Fruit fly (Drosophila melanogaster) whole organism, embryonic: ENCODE data around the gene JIL-1.

Source experiments
- ATbp ChIP-seq: fragments of 200-800 bp; sonication (Bioruptor generic); optimal IDR thresholded peaks from 2 replicates; lab custom pipeline; 2017; ENCODE audit warnings: missing biosample characterization, mild to moderate bottlenecking, missing genetic modification characterization, missing genetic modification reagents
- Ada2b ChIP-seq: fragments of 200-800 bp; sonication (Bioruptor generic); IDR thresholded peaks from 2 replicates; pipeline ENCODE4 v1.3.6; 2022; ENCODE audit warnings: missing biosample characterization, missing genetic modification characterization
- Antp ChIP-seq: fragments of 200-800 bp; sonication (Bioruptor generic); optimal IDR thresholded peaks from 3 replicates; lab custom pipeline; 2016; ENCODE audit warnings: missing biosample characterization, missing genetic modification characterization
- Awh ChIP-seq: fragments of 200-800 bp; sonication (Bioruptor generic); IDR thresholded peaks from 2 replicates; pipeline ENCODE4, ENCODE4 v1.3.6; 2022; ENCODE audit warnings: missing biosample characterization, missing genetic modification characterization
- CG10267 ChIP-seq: fragments of 200-800 bp; sonication (Bioruptor generic); optimal IDR thresholded peaks from 2 replicates; lab custom pipeline; 2018; ENCODE audit warnings: missing biosample characterization, mild to moderate bottlenecking, missing genetic modification characterization, moderate library complexity
- CG11093 ChIP-seq: fragments of 200-800 bp; sonication (Bioruptor generic); IDR thresholded peaks from 3 replicates; pipeline ENCODE4 v1.3.6; 2022; ENCODE audit warnings: missing biosample characterization, missing genetic modification characterization
- CG11456 ChIP-seq: fragments of 200-800 bp; sonication (Bioruptor generic); IDR thresholded peaks from 3 replicates; pipeline ENCODE4 v1.3.6; 2022; ENCODE audit warnings: missing biosample characterization, missing genetic modification characterization
- CG12236 ChIP-seq: fragments of 200-800 bp; sonication (Bioruptor generic); optimal IDR thresholded peaks from 2 replicates; lab custom pipeline; 2016; ENCODE audit warnings: missing biosample characterization, missing genetic modification characterization
- CG12391 ChIP-seq: fragments of 200-800 bp; sonication (Bioruptor generic); optimal IDR thresholded peaks from 3 replicates; lab custom pipeline; 2018; ENCODE audit warnings: missing biosample characterization, mild to moderate bottlenecking, missing genetic modification characterization, moderate library complexity
- CG14710 ChIP-seq: fragments of 200-800 bp; sonication (Bioruptor generic); optimal IDR thresholded peaks from 3 replicates; lab custom pipeline; 2019; ENCODE audit warnings: missing biosample characterization, mild to moderate bottlenecking, missing genetic modification characterization, moderate library complexity
- CG15011 ChIP-seq: fragments of 200-800 bp; sonication (Bioruptor generic); optimal IDR thresholded peaks from 3 replicates; lab custom pipeline; 2018; ENCODE audit warnings: missing biosample characterization, mild to moderate bottlenecking, missing genetic modification characterization
- CG15601 ChIP-seq: fragments of 200-800 bp; sonication (Bioruptor generic); optimal IDR thresholded peaks from 3 replicates; lab custom pipeline; 2019; ENCODE audit warnings: missing biosample characterization, mild to moderate bottlenecking, missing genetic modification characterization, moderate library complexity
- CG1647 ChIP-seq: fragments of 200-800 bp; sonication (Bioruptor generic); optimal IDR thresholded peaks from 3 replicates; lab custom pipeline; 2016; ENCODE audit warnings: missing biosample characterization, missing genetic modification characterization
- CG17802 ChIP-seq: fragments of 200-800 bp; sonication (Bioruptor generic); optimal IDR thresholded peaks from 2 replicates; lab custom pipeline; 2018; ENCODE audit warnings: missing biosample characterization, mild to moderate bottlenecking, missing genetic modification characterization, moderate library complexity
- CG2678 ChIP-seq: fragments of 200-800 bp; sonication (Bioruptor generic); optimal IDR thresholded peaks from 3 replicates; lab custom pipeline; 2019; ENCODE audit warnings: missing biosample characterization, mild to moderate bottlenecking, missing genetic modification characterization, moderate library complexity
- CG34376 ChIP-seq: fragments of 200-800 bp; sonication (Bioruptor generic); optimal IDR thresholded peaks from 2 replicates; lab custom pipeline; 2018; ENCODE audit warnings: missing biosample characterization, mild to moderate bottlenecking, missing genetic modification characterization
- CG3726 ChIP-seq: fragments of 200-800 bp; sonication (Bioruptor generic); IDR thresholded peaks from 3 replicates; pipeline ENCODE4, ENCODE4 v1.3.6; 2022; ENCODE audit warnings: missing biosample characterization, missing genetic modification characterization
- CG6689 ChIP-seq: fragments of 200-800 bp; sonication (Bioruptor generic); IDR thresholded peaks from 2 replicates; pipeline ENCODE4 v1.3.6; 2022; ENCODE audit warnings: missing biosample characterization, missing genetic modification characterization
- CG6813 ChIP-seq: fragments of 200-800 bp; sonication (Bioruptor generic); optimal IDR thresholded peaks from 2 replicates; lab custom pipeline; 2017; ENCODE audit warnings: missing biosample characterization, missing genetic modification characterization, mild to moderate bottlenecking, moderate library complexity, missing genetic modification reagents
- CG7271 ChIP-seq: fragments of 200-800 bp; sonication (Bioruptor generic); optimal IDR thresholded peaks from 2 replicates; lab custom pipeline; 2018; ENCODE audit warnings: missing biosample characterization, mild to moderate bottlenecking, missing genetic modification characterization, moderate library complexity
- CG7987 ChIP-seq: fragments of 200-800 bp; sonication (Bioruptor generic); optimal IDR thresholded peaks from 2 replicates; lab custom pipeline; 2018; ENCODE audit warnings: missing biosample characterization, mild to moderate bottlenecking, missing genetic modification characterization, moderate library complexity
- CHES-1-like ChIP-seq: fragments of 200-800 bp; sonication (Bioruptor generic); optimal IDR thresholded peaks from 2 replicates; lab custom pipeline; 2016; ENCODE audit warnings: missing biosample characterization, missing genetic modification characterization
- D19B ChIP-seq: fragments of 200-800 bp; sonication (Bioruptor generic); optimal IDR thresholded peaks from 2 replicates; lab custom pipeline; 2017; ENCODE audit warnings: missing biosample characterization, mild to moderate bottlenecking, missing genetic modification characterization
- GATAe ChIP-seq: fragments of 200-800 bp; sonication (Bioruptor generic); conservative IDR thresholded peaks from 2 replicates; pipeline ENCODE4 v1.3.6; 2022; ENCODE audit warnings: missing biosample characterization, missing genetic modification characterization
- Gsc ChIP-seq: fragments of 200-800 bp; sonication (Bioruptor generic); IDR thresholded peaks from 2 replicates; pipeline ENCODE4 v1.3.6; 2022; ENCODE audit warnings: missing biosample characterization, missing genetic modification characterization
- Hand ChIP-seq: fragments of 200-800 bp; sonication (Bioruptor generic); optimal IDR thresholded peaks from 2 replicates; lab custom pipeline; 2017; ENCODE audit warnings: mild to moderate bottlenecking, missing biosample characterization, missing genetic modification reagents, missing genetic modification characterization
- MBD-R2 ChIP-seq: fragments of 200-800 bp; sonication (Bioruptor generic); IDR thresholded peaks from 2 replicates; pipeline ENCODE4 v1.3.6; 2022; ENCODE audit warnings: missing biosample characterization, missing genetic modification characterization
- Mrtf ChIP-seq: fragments of 200-800 bp; sonication (Bioruptor generic); IDR thresholded peaks from 3 replicates; pipeline ENCODE4 v1.3.6; 2022; ENCODE audit warnings: missing biosample characterization, missing genetic modification characterization
- Pdp1 ChIP-seq, 2 experiments: fragments of 200-800 bp; sonication (Bioruptor generic); optimal IDR thresholded peaks; 3 replicates each; lab custom pipeline; 2016; ENCODE audit warnings: missing biosample characterization in 2 of 2, missing genetic modification characterization in 2 of 2, mild to moderate bottlenecking in 1 of 2, moderate library complexity in 1 of 2
- Ptx1 ChIP-seq: fragments of 200-800 bp; sonication (Bioruptor generic); IDR thresholded peaks from 2 replicates; pipeline ENCODE4 v1.3.6; 2022; ENCODE audit warnings: missing biosample characterization, missing genetic modification characterization
- Scr ChIP-seq: fragments of 200-800 bp; sonication (Bioruptor generic); IDR thresholded peaks from 2 replicates; pipeline ENCODE4 v1.3.6; 2022; ENCODE audit warnings: missing biosample characterization, missing genetic modification characterization; ENCODE audit not compliant: partially characterized antibody
- Tbp ChIP-seq: fragments of >200 bp; optimal IDR thresholded peaks from 2 replicates; lab custom pipeline; 2018; ENCODE audit warnings: missing biosample characterization, missing genetic modification characterization
- ac ChIP-seq: fragments of 200-800 bp; sonication (Bioruptor generic); optimal IDR thresholded peaks from 3 replicates; lab custom pipeline; 2017; ENCODE audit warnings: missing biosample characterization, mild to moderate bottlenecking, missing genetic modification characterization
- bbx ChIP-seq: fragments of 200-800 bp; sonication (Bioruptor generic); IDR thresholded peaks from 2 replicates; pipeline ENCODE4 v1.3.6; 2022; ENCODE audit warnings: missing biosample characterization, missing genetic modification characterization; ENCODE audit not compliant: partially characterized antibody
- bowl ChIP-seq: fragments of 200-800 bp; sonication (Bioruptor generic); IDR thresholded peaks from 2 replicates; pipeline ENCODE4 v1.3.6; 2022; ENCODE audit warnings: missing biosample characterization, missing genetic modification characterization
- croc ChIP-seq: fragments of 200-800 bp; sonication (Bioruptor generic); conservative IDR thresholded peaks from 3 replicates; pipeline ENCODE4 v1.3.6; 2022; ENCODE audit warnings: missing biosample characterization, missing genetic modification characterization
- danr ChIP-seq: fragments of 200-800 bp; sonication (Bioruptor generic); IDR thresholded peaks from 2 replicates; pipeline ENCODE4 v1.3.6; 2022; ENCODE audit warnings: missing biosample characterization, missing genetic modification characterization
- disco-r ChIP-seq: fragments of 200-800 bp; sonication (Bioruptor generic); optimal IDR thresholded peaks from 2 replicates; lab custom pipeline; 2016; ENCODE audit warnings: missing biosample characterization, missing genetic modification characterization
- emc ChIP-seq: fragments of 200-800 bp; sonication (Bioruptor generic); optimal IDR thresholded peaks from 2 replicates; lab custom pipeline; 2016; ENCODE audit warnings: missing biosample characterization, missing genetic modification characterization
- gcm ChIP-seq: fragments of 200-800 bp; sonication (Bioruptor generic); optimal IDR thresholded peaks from 2 replicates; lab custom pipeline; 2019; ENCODE audit warnings: missing biosample characterization, mild to moderate bottlenecking, missing genetic modification characterization, moderate library complexity
- hkb ChIP-seq, 2 experiments: fragments of 200-800 bp in 1 of 2; fragments of >200 bp in 1 of 2; sonication (Bioruptor generic) in 1 of 2; IDR thresholded peaks in 1 of 2; optimal IDR thresholded peaks in 1 of 2; 2 replicates each; pipeline versions ENCODE4 v1.3.6 to Lab custom; 2017 to 2022; ENCODE audit warnings: missing biosample characterization in 1 of 2, missing genetic modification characterization in 1 of 2
- kah ChIP-seq: fragments of 200-800 bp; sonication (Bioruptor generic); optimal IDR thresholded peaks from 2 replicates; lab custom pipeline; 2018; ENCODE audit warnings: missing biosample characterization, mild to moderate bottlenecking, missing genetic modification characterization
- lab ChIP-seq: fragments of 200-800 bp; sonication (Bioruptor generic); optimal IDR thresholded peaks from 3 replicates; lab custom pipeline; 2017; ENCODE audit warnings: missing biosample characterization, missing genetic modification characterization, mild to moderate bottlenecking, moderate library complexity, missing genetic modification reagents
- pfk ChIP-seq: fragments of 200-800 bp; sonication (Bioruptor generic); optimal IDR thresholded peaks from 2 replicates; lab custom pipeline; 2018; ENCODE audit warnings: missing biosample characterization, mild to moderate bottlenecking, missing genetic modification characterization, moderate library complexity
- pros ChIP-seq: fragments of 200-800 bp; sonication (Bioruptor generic); optimal IDR thresholded peaks from 3 replicates; lab custom pipeline; 2019; ENCODE audit warnings: missing biosample characterization, mild to moderate bottlenecking, missing genetic modification characterization, moderate library complexity
- sd ChIP-seq: fragments of 200-800 bp; sonication (Bioruptor generic); optimal IDR thresholded peaks from 3 replicates; lab custom pipeline; 2018; ENCODE audit warnings: missing biosample characterization, mild to moderate bottlenecking, missing genetic modification characterization, moderate library complexity
- shn ChIP-seq: fragments of 200-800 bp; sonication (Bioruptor generic); optimal IDR thresholded peaks from 3 replicates; lab custom pipeline; 2016; ENCODE audit warnings: missing biosample characterization, missing genetic modification characterization
- sob ChIP-seq: fragments of 200-800 bp; sonication (Bioruptor generic); IDR thresholded peaks from 2 replicates; pipeline ENCODE4 v1.3.6; 2022; ENCODE audit warnings: missing biosample characterization, missing genetic modification characterization
- tna ChIP-seq: fragments of 200-800 bp; sonication (Bioruptor generic); IDR thresholded peaks from 2 replicates; pipeline ENCODE4 v1.3.6; 2022; ENCODE audit warnings: missing biosample characterization, missing genetic modification characterization; ENCODE audit not compliant: partially characterized antibody
- ttk ChIP-seq: fragments of 200-800 bp; sonication (Bioruptor generic); IDR thresholded peaks from 2 replicates; pipeline ENCODE4 v2.1.2; 2022; ENCODE audit warnings: missing biosample characterization, missing genetic modification characterization
- wek ChIP-seq: fragments of 200-800 bp; sonication (Bioruptor generic); optimal IDR thresholded peaks from 3 replicates; lab custom pipeline; 2018; ENCODE audit warnings: missing biosample characterization, mild to moderate bottlenecking, missing genetic modification characterization, moderate library complexity

The JIL-1 gene

dm6 chr3L:11085810-11086209 lies 7.2 kb downstream of the JIL-1 start (continued):
- TF ChIP-seq CG12391 (tag; lab: Kevin White, UChicago) (no peak), Ptx1 (no peak), Antp (no peak), Scr (GFP tag; lab: Robert Waterston, UW) (no peak), kah (GFP tag; lab: Kevin White, UChicago) (peak; percentile 84), CG34376 (GFP tag; lab: Kevin White, UChicago) (peak; percentile 42), CG17802 (tag; lab: Kevin White, UChicago) (no peak), CG10267 (tag; lab: Kevin White, UChicago) (no peak), bbx (no peak), sob (no peak), danr (GFP tag; lab: Robert Waterston, UW) (no peak), sd (tag; lab: Kevin White, UChicago) (peak; percentile 75), CG7271 (tag; lab: Kevin White, UChicago) (no peak), CG6813 (GFP tag; lab: Kevin White, UChicago) (peak; percentile 41), Tbp (GFP tag; lab: Kevin White, UChicago) (no peak), Gsc (GFP tag; lab: Robert Waterston, UW) (no peak), CG15011 (no peak), hkb (optimal IDR thresholded peaks at IDR 0.05; lab: Kevin White, UChicago) (no peak), hkb (GFP tag; IDR thresholded peaks at IDR 0.05; lab: Robert Waterston, UW) (no peak), ttk (no peak), disco-r (GFP tag; lab: Kevin White, UChicago) (no peak), CG2678 (tag; lab: Kevin White, UChicago) (peak; percentile 4), tna (GFP tag; lab: Robert Waterston, UW) (no peak), ac (GFP tag; lab: Kevin White, UChicago) (no peak), Awh (no peak), Mrtf (no peak), croc (GFP tag; lab: Robert Waterston, UW) (no peak), lab (GFP tag; lab: Kevin White, UChicago) (peak; percentile 28), bowl (GFP tag; lab: Robert Waterston, UW) (no peak), CG3726 (GFP tag; lab: Robert Waterston, UW) (no peak), Hand (GFP tag; lab: Kevin White, UChicago) (no peak), ATbp (GFP tag; lab: Kevin White, UChicago) (peak; percentile 12), pfk (GFP tag; lab: Kevin White, UChicago) (no peak), CG6689 (GFP tag; lab: Robert Waterston, UW) (peak; percentile 54; the same call in 1 of the 2 replicates), CG12236 (GFP tag; lab: Kevin White, UChicago) (no peak), wek (GFP tag; lab: Kevin White, UChicago) (peak; percentile 28), CG15601 (tag; lab: Kevin White, UChicago) (no peak), GATAe (GFP tag; lab: Robert Waterston, UW) (no peak), pros (peak; percentile 7), Ada2b (GFP tag; lab: Robert Waterston, UW) (no peak), CG14710 (no peak), Pdp1 (GFP tag; optimal IDR thresholded peaks at IDR 0.05; lab: Kevin White, UChicago) (peak in 1 of 2 experiments; percentile 38), emc (GFP tag; lab: Kevin White, UChicago) (no peak), CHES-1-like (GFP tag; lab: Kevin White, UChicago) (no peak), CG11456 (GFP tag; lab: Robert Waterston, UW) (no peak), CG1647 (GFP tag; lab: Kevin White, UChicago) (no peak), MBD-R2 (no peak), CG11093 (no peak), CG7987 (GFP tag; lab: Kevin White, UChicago) (peak; percentile 35), D19B (peak; percentile 74), gcm (GFP tag; lab: Kevin White, UChicago) (no peak), shn (GFP tag; lab: Kevin White, UChicago) (no peak)
